Fruit fly (Drosophila melanogaster): Measurements from ENCODE around the gene Or2a.

The Or2a gene

dm6 chrX:2222181-2222790 lies 23.7 kb upstream of the Or2a start, which contains the start of gene Vinc (continued):
- peak; percentile 16 for TF ChIP-seq oc (tag; optimal IDR thresholded peaks at IDR 0.05)
- TF ChIP-seq jing (GFP tag; optimal IDR thresholded peaks at IDR 0.05), result no peak
- TF ChIP-seq Nf-YC (tag; optimal IDR thresholded peaks at IDR 0.05), result peak; percentile 86
- TF ChIP-seq bowl (GFP tag; IDR thresholded peaks at IDR 0.05), result peak; percentile 41; the same call in 1 of the 2 replicates
- TF ChIP-seq CG7963 (GFP tag; IDR thresholded peaks at IDR 0.05; ENCODE audit: partially characterized antibody), result 0 out of 3 replicates have a peak, but pooled peaks have one; percentile 7
- peak; percentile 85 for TF ChIP-seq slp2 (GFP tag; optimal IDR thresholded peaks at IDR 0.05)
- TF ChIP-seq emc (GFP tag; optimal IDR thresholded peaks at IDR 0.05), result peak; percentile 70
- TF ChIP-seq CG30403 (GFP tag; optimal IDR thresholded peaks at IDR 0.05), result peak; percentile 84
- TF ChIP-seq lola (GFP tag; optimal IDR thresholded peaks at IDR 0.05), result peak in 1 of 3 experiments; percentile 65
- TF ChIP-seq Mad (GFP tag; optimal IDR thresholded peaks at IDR 0.05), result peak; percentile 34
- peak; percentile 90 for TF ChIP-seq kni (GFP tag; optimal IDR thresholded peaks at IDR 0.05)
- TF ChIP-seq CG4707 (GFP tag; optimal IDR thresholded peaks at IDR 0.05), result peak; percentile 100
- TF ChIP-seq sc (optimal IDR thresholded peaks at IDR 0.05), result no peak
- TF ChIP-seq sc (GFP tag; optimal IDR thresholded peaks at IDR 0.05), result peak; percentile 59
- TF ChIP-seq CG32767 (GFP tag; IDR thresholded peaks at IDR 0.05), result peak; percentile 59; the same call in 1 of the 2 replicates
- TF ChIP-seq CG30020 (tag; optimal IDR thresholded peaks at IDR 0.05), result peak; percentile 68
- TF ChIP-seq Hr51 (GFP tag; optimal IDR thresholded peaks at IDR 0.05), result peak in 1 of 2 experiments; percentile 38
- 0 out of 3 replicates have a peak, but pooled peaks have one; percentile 55 for TF ChIP-seq ase (GFP tag; IDR thresholded peaks at IDR 0.05)
- no peak for TF ChIP-seq CG8478 (optimal IDR thresholded peaks at IDR 0.05)
- TF ChIP-seq CG10267 (tag; optimal IDR thresholded peaks at IDR 0.05), result peak; percentile 82
- peak; percentile 40; the same call in 2 of the 3 replicates for TF ChIP-seq Opbp (GFP tag; IDR thresholded peaks at IDR 0.05; ENCODE audit: partially characterized antibody)
- peak; percentile 60 for TF ChIP-seq gcm2 (GFP tag; optimal IDR thresholded peaks at IDR 0.05)
- peak; percentile 83 for TF ChIP-seq pb (GFP tag; optimal IDR thresholded peaks at IDR 0.05)
- no peak for TF ChIP-seq CG16779 (GFP tag; IDR thresholded peaks at IDR 0.05)
- TF ChIP-seq Tbp (GFP tag; optimal IDR thresholded peaks at IDR 0.05), result no peak
- TF ChIP-seq CoRest (tag; optimal IDR thresholded peaks at IDR 0.05), result peak; percentile 84
- peak; percentile 68 for TF ChIP-seq CG33213 (GFP tag; optimal IDR thresholded peaks at IDR 0.05)
- TF ChIP-seq aop (GFP tag; IDR thresholded peaks at IDR 0.05), result no peak
- no peak for TF ChIP-seq da (GFP tag; optimal IDR thresholded peaks at IDR 0.05)
- peak; percentile 39 for TF ChIP-seq CG3163 (GFP tag; optimal IDR thresholded peaks at IDR 0.05)
- TF ChIP-seq CG31224 (GFP tag; IDR thresholded peaks at IDR 0.05), result peak; percentile 81
- TF ChIP-seq z (GFP tag; IDR thresholded peaks at IDR 0.05), result no peak
- TF ChIP-seq fd96Cb (tag; optimal IDR thresholded peaks at IDR 0.05), result peak; percentile 85
- TF ChIP-seq stc (GFP tag; IDR thresholded peaks at IDR 0.05), result peak; percentile 83
- peak; percentile 90 for TF ChIP-seq HHEX (GFP tag; optimal IDR thresholded peaks at IDR 0.05)
- no peak for TF ChIP-seq inv (GFP tag; IDR thresholded peaks at IDR 0.05; ENCODE audit: partially characterized antibody)
- TF ChIP-seq dan (GFP tag; IDR thresholded peaks at IDR 0.05), result no peak
- peak; percentile 95 for TF ChIP-seq CG3281 (GFP tag; optimal IDR thresholded peaks at IDR 0.05)
- peak; percentile 96 for TF ChIP-seq CG2678 (tag; optimal IDR thresholded peaks at IDR 0.05)
- TF ChIP-seq D (optimal IDR thresholded peaks at IDR 0.05), result no peak
- TF ChIP-seq D (GFP tag; optimal IDR thresholded peaks at IDR 0.05), result peak; percentile 82
- TF ChIP-seq HLHmδ (GFP tag; optimal IDR thresholded peaks at IDR 0.05), result no peak
- no peak for TF ChIP-seq hbn (GFP tag; IDR thresholded peaks at IDR 0.05; ENCODE audit: partially characterized antibody)
- no peak for TF ChIP-seq Hr39 (optimal IDR thresholded peaks at IDR 0.05)
- peak; percentile 55; the same call in 1 of the 2 replicates for TF ChIP-seq tna (GFP tag; IDR thresholded peaks at IDR 0.05; ENCODE audit: partially characterized antibody)
- peak; percentile 89 for TF ChIP-seq Dbx (GFP tag; IDR thresholded peaks at IDR 0.05)
- TF ChIP-seq CrebB (tag; optimal IDR thresholded peaks at IDR 0.05), result peak; percentile 75
- TF ChIP-seq bsh (GFP tag; optimal IDR thresholded peaks at IDR 0.05), result peak; percentile 65 to 73
- peak; percentile 56 for TF ChIP-seq CG10462 (GFP tag; optimal IDR thresholded peaks at IDR 0.05)
- peak; percentile 24 for TF ChIP-seq trh (GFP tag; optimal IDR thresholded peaks at IDR 0.05)
